Worm (Caenorhabditis elegans) whole organism, L1 larva: Measurements from ENCODE around the gene M199.136.

Source experiments
- elt-3 ChIP-seq, 6 experiments: fragments of 150-350 bp in 1 of 6; sonication (generic microtip); optimal IDR thresholded peaks; 2 replicates each; lab custom pipeline; 2017 to 2018; ENCODE audit warnings: missing biosample characterization in 6 of 6, missing genetic modification characterization in 6 of 6, inconsistent platforms in 1 of 6
- lsy-2 ChIP-seq, 2 experiments: fragments of 150-350 bp; optimal IDR thresholded peaks; 2 replicates each; lab custom pipeline; 2014; ENCODE audit warnings: missing biosample characterization in 2 of 2, missing genetic modification characterization in 2 of 2
- mdl-1 ChIP-seq, 2 experiments: fragments of 150-350 bp; optimal IDR thresholded peaks; 2 replicates each; lab custom pipeline; 2014 to 2017; ENCODE audit warnings: missing biosample characterization in 2 of 2, missing genetic modification characterization in 2 of 2, inconsistent platforms in 1 of 2
- nhr-11 ChIP-seq: fragments of 150-350 bp; optimal IDR thresholded peaks from 2 replicates; lab custom pipeline; 2014; ENCODE audit warnings: missing biosample characterization, missing genetic modification characterization
- nhr-28 ChIP-seq: fragments of 150-350 bp; optimal IDR thresholded peaks from 2 replicates; lab custom pipeline; 2014; ENCODE audit warnings: missing biosample characterization, missing genetic modification characterization
- pqm-1 ChIP-seq: sonication (generic microtip); optimal IDR thresholded peaks from 3 replicates; lab custom pipeline; 2017; ENCODE audit warnings: missing biosample characterization, missing genetic modification characterization
- skn-1 ChIP-seq: fragments of 150-350 bp; optimal IDR thresholded peaks from 2 replicates; lab custom pipeline; 2014; ENCODE audit warnings: missing biosample characterization, missing genetic modification characterization
- snpc-4 ChIP-seq: fragments of 150-350 bp; optimal IDR thresholded peaks from 2 replicates; lab custom pipeline; 2014; ENCODE audit warnings: missing biosample characterization, missing genetic modification characterization
- sptf-1 ChIP-seq: fragments of 150-350 bp; optimal IDR thresholded peaks from 2 replicates; lab custom pipeline; 2014; ENCODE audit warnings: missing biosample characterization, missing genetic modification characterization
- swsn-7 ChIP-seq: sonication (generic microtip); optimal IDR thresholded peaks from 2 replicates; lab custom pipeline; 2016; ENCODE audit warnings: missing genetic modification characterization, missing compliant biosample characterization
- unc-130 ChIP-seq: fragments of 150-350 bp; optimal IDR thresholded peaks from 2 replicates; lab custom pipeline; 2017; ENCODE audit warnings: missing biosample characterization, missing genetic modification characterization, inconsistent platforms
- unc-30 ChIP-seq: sonication (generic microtip); optimal IDR thresholded peaks from 2 replicates; lab custom pipeline; 2017; ENCODE audit warnings: missing biosample characterization, missing genetic modification characterization
- unc-98 ChIP-seq: fragments of 200-800 bp; sonication (Bioruptor generic); IDR thresholded peaks from 2 replicates; pipeline ENCODE4 v1.3.6; 2022; ENCODE audit warnings: missing genetic modification characterization, missing compliant biosample characterization
- ztf-11 ChIP-seq, 2 experiments: sonication (generic microtip); optimal IDR thresholded peaks; 2 replicates each; lab custom pipeline; 2016 to 2017; ENCODE audit warnings: missing genetic modification characterization in 2 of 2, missing biosample characterization in 1 of 2, missing compliant biosample characterization in 1 of 2

- no peak for TF ChIP-seq pqm-1 (tag; lab: Kevin White, UChicago)
- no peak for TF ChIP-seq ztf-11 (tag; optimal IDR thresholded peaks at IDR 0.05; lab: Kevin White, UChicago)
- TF ChIP-seq unc-30 = no peak
- TF ChIP-seq unc-98 (GFP tag; lab: Robert Waterston, UW) = no peak
- TF ChIP-seq swsn-7 (tag; lab: Kevin White, UChicago) = no peak
- no peak for TF ChIP-seq snpc-4 (tag; lab: Kevin White, UChicago)
- no peak for TF ChIP-seq elt-3 (tag; optimal IDR thresholded peaks at IDR 0.05; lab: Kevin White, UChicago)
- no peak for TF ChIP-seq unc-130
- TF ChIP-seq skn-1 (tag; lab: Kevin White, UChicago) = no peak
- TF ChIP-seq nhr-28 (tag; lab: Kevin White, UChicago) = no peak
- TF ChIP-seq mdl-1 (tag; optimal IDR thresholded peaks at IDR 0.05; lab: Kevin White, UChicago) = no peak
- TF ChIP-seq sptf-1 (tag; lab: Kevin White, UChicago) = no peak
- no peak for TF ChIP-seq nhr-11
- no peak for TF ChIP-seq lsy-2 (tag; optimal IDR thresholded peaks at IDR 0.05; lab: Kevin White, UChicago)
Observed at ce11 chrIV:15108475-15108874, 10.0 kb upstream of the M199.136 start, which contains the start of gene M199.2.
